Worm (Caenorhabditis elegans) whole organism, L3 larva: ENCODE results near the gene kvs-1.

ENCODE experiments used
- R02D3.7 ChIP-seq: fragments of 150-350 bp; optimal IDR thresholded peaks from 2 replicates; lab custom pipeline; 2014; ENCODE audit warnings: missing biosample characterization, missing genetic modification characterization
- ZK546.5 ChIP-seq: sonication (generic microtip); optimal IDR thresholded peaks from 2 replicates; lab custom pipeline; 2017; ENCODE audit warnings: missing biosample characterization, missing genetic modification characterization
- aly-2 ChIP-seq: fragments of 150-350 bp; optimal IDR thresholded peaks from 2 replicates; lab custom pipeline; 2014; ENCODE audit warnings: missing biosample characterization, missing genetic modification characterization
- ceh-16 ChIP-seq: sonication (generic microtip); optimal IDR thresholded peaks from 2 replicates; lab custom pipeline; 2017; ENCODE audit warnings: missing biosample characterization, missing genetic modification characterization
- ceh-28 ChIP-seq: fragments of 150-350 bp; optimal IDR thresholded peaks from 2 replicates; lab custom pipeline; 2014; ENCODE audit warnings: missing biosample characterization, missing genetic modification reagents, missing genetic modification characterization
- ceh-82 ChIP-seq: fragments of 150-350 bp; optimal IDR thresholded peaks from 2 replicates; lab custom pipeline; 2014; ENCODE audit warnings: missing biosample characterization, missing genetic modification characterization
- ceh-9 ChIP-seq: sonication (generic microtip); optimal IDR thresholded peaks from 2 replicates; lab custom pipeline; 2018; ENCODE audit warnings: missing biosample characterization, missing genetic modification characterization
- daf-12 ChIP-seq: fragments of 150-350 bp; optimal IDR thresholded peaks from 2 replicates; lab custom pipeline; 2014; ENCODE audit warnings: missing biosample characterization, missing genetic modification reagents, missing genetic modification characterization
- egl-27 ChIP-seq: sonication (generic microtip); optimal IDR thresholded peaks from 4 replicates; lab custom pipeline; 2017; ENCODE audit warnings: missing biosample characterization, missing genetic modification reagents, missing genetic modification characterization
- egl-5 ChIP-seq: fragments of 150-350 bp; optimal IDR thresholded peaks from 2 replicates; lab custom pipeline; 2017; ENCODE audit warnings: missing biosample characterization, missing genetic modification reagents, missing genetic modification characterization, inconsistent platforms
- elt-1 ChIP-seq: fragments of 150-350 bp; optimal IDR thresholded peaks from 2 replicates; lab custom pipeline; 2014; ENCODE audit warnings: missing biosample characterization, missing genetic modification characterization
- elt-2 ChIP-seq: sonication (generic microtip); optimal IDR thresholded peaks from 2 replicates; lab custom pipeline; 2016; ENCODE audit warnings: missing genetic modification reagents, mild to moderate bottlenecking, missing genetic modification characterization, missing compliant biosample characterization
- elt-3 ChIP-seq, 3 experiments: fragments of 150-350 bp in 1 of 3; sonication (generic microtip) in 2 of 3; optimal IDR thresholded peaks; 2 replicates in 2 of 3; 4 replicates in 1 of 3; lab custom pipeline; 2014 to 2017; ENCODE audit warnings: missing biosample characterization in 3 of 3, missing genetic modification characterization in 3 of 3
- fkh-10 ChIP-seq: sonication (generic microtip); optimal IDR thresholded peaks from 2 replicates; lab custom pipeline; 2017; ENCODE audit warnings: missing biosample characterization, missing genetic modification reagents, missing genetic modification characterization
- fkh-2 ChIP-seq: fragments of 150-350 bp; optimal IDR thresholded peaks from 2 replicates; lab custom pipeline; 2014; ENCODE audit warnings: missing biosample characterization, missing genetic modification reagents, missing genetic modification characterization
- fos-1 ChIP-seq: fragments of 150-350 bp; optimal IDR thresholded peaks from 2 replicates; lab custom pipeline; 2014; ENCODE audit warnings: missing biosample characterization, missing genetic modification characterization
- hmg-11 ChIP-seq: sonication (generic microtip); optimal IDR thresholded peaks from 2 replicates; lab custom pipeline; 2016; ENCODE audit warnings: missing genetic modification characterization, missing compliant biosample characterization
- jun-1 ChIP-seq: fragments of 150-350 bp; optimal IDR thresholded peaks from 2 replicates; lab custom pipeline; 2014; ENCODE audit warnings: missing biosample characterization, missing genetic modification reagents, missing genetic modification characterization
- lin-15B ChIP-seq: fragments of 150-350 bp; optimal IDR thresholded peaks from 2 replicates; lab custom pipeline; 2014; ENCODE audit warnings: missing biosample characterization, missing genetic modification characterization
- lin-39 ChIP-seq: fragments of 150-350 bp; optimal IDR thresholded peaks from 2 replicates; lab custom pipeline; 2018; ENCODE audit warnings: missing biosample characterization, missing genetic modification reagents, missing genetic modification characterization
- lsy-12 ChIP-seq: sonication (generic microtip); optimal IDR thresholded peaks from 2 replicates; lab custom pipeline; 2016; ENCODE audit warnings: mild to moderate bottlenecking, missing genetic modification characterization, missing compliant biosample characterization
- mdl-1 ChIP-seq: fragments of 150-350 bp; optimal IDR thresholded peaks from 2 replicates; lab custom pipeline; 2014; ENCODE audit warnings: missing biosample characterization, missing genetic modification characterization
- nfya-1 ChIP-seq: sonication (generic microtip); optimal IDR thresholded peaks from 2 replicates; lab custom pipeline; 2017; ENCODE audit warnings: missing genetic modification characterization, mild to moderate bottlenecking, missing compliant biosample characterization, antibody characterized with exemption, moderate library complexity; ENCODE audit not compliant: insufficient read depth
- nhr-11 ChIP-seq: fragments of 150-350 bp; optimal IDR thresholded peaks from 2 replicates; lab custom pipeline; 2014; ENCODE audit warnings: missing biosample characterization, missing genetic modification characterization
- nhr-12 ChIP-seq: fragments of 150-350 bp; optimal IDR thresholded peaks from 2 replicates; lab custom pipeline; 2014; ENCODE audit warnings: missing biosample characterization, missing genetic modification characterization
- nhr-23 ChIP-seq: fragments of 150-350 bp; optimal IDR thresholded peaks from 2 replicates; lab custom pipeline; 2014; ENCODE audit warnings: missing biosample characterization, missing genetic modification reagents, missing genetic modification characterization
- nhr-237 ChIP-seq: fragments of 150-350 bp; optimal IDR thresholded peaks from 2 replicates; lab custom pipeline; 2014; ENCODE audit warnings: missing biosample characterization, missing genetic modification characterization
- nhr-25 ChIP-seq: sonication (generic microtip); optimal IDR thresholded peaks from 2 replicates; lab custom pipeline; 2017; ENCODE audit warnings: missing biosample characterization, missing genetic modification characterization
- nhr-28 ChIP-seq: fragments of 150-350 bp; optimal IDR thresholded peaks from 2 replicates; lab custom pipeline; 2014; ENCODE audit warnings: missing biosample characterization, missing genetic modification characterization
- nhr-67 ChIP-seq: fragments of 150-350 bp; optimal IDR thresholded peaks from 2 replicates; lab custom pipeline; 2014; ENCODE audit warnings: missing biosample characterization, missing genetic modification characterization
- nhr-76 ChIP-seq: fragments of 150-350 bp; sonication (generic microtip); optimal IDR thresholded peaks from 5 replicates; lab custom pipeline; 2014; ENCODE audit warnings: missing biosample characterization, missing genetic modification characterization
- nhr-77 ChIP-seq: fragments of 150-350 bp; optimal IDR thresholded peaks from 2 replicates; lab custom pipeline; 2014; ENCODE audit warnings: missing biosample characterization, missing genetic modification characterization
- pha-4 ChIP-seq: fragments of 150-350 bp; optimal IDR thresholded peaks from 2 replicates; lab custom pipeline; 2014; ENCODE audit warnings: missing biosample characterization, missing genetic modification reagents, missing genetic modification characterization
- pqm-1 ChIP-seq: fragments of 150-350 bp; optimal IDR thresholded peaks from 2 replicates; lab custom pipeline; 2017; ENCODE audit warnings: missing biosample characterization, missing genetic modification characterization, inconsistent platforms
- sea-2 ChIP-seq: fragments of 150-350 bp; sonication (generic microtip); optimal IDR thresholded peaks from 4 replicates; lab custom pipeline; 2014; ENCODE audit warnings: missing biosample characterization, missing genetic modification reagents, missing genetic modification characterization
- skn-1 ChIP-seq: fragments of 150-350 bp; optimal IDR thresholded peaks from 2 replicates; lab custom pipeline; 2014; ENCODE audit warnings: missing biosample characterization, missing genetic modification characterization
- snpc-4 ChIP-seq: fragments of 150-350 bp; optimal IDR thresholded peaks from 2 replicates; lab custom pipeline; 2014; ENCODE audit warnings: missing biosample characterization, missing genetic modification characterization
- tbx-2 ChIP-seq: sonication (generic microtip); optimal IDR thresholded peaks from 2 replicates; lab custom pipeline; 2016; ENCODE audit warnings: mild to moderate bottlenecking, missing genetic modification characterization, missing compliant biosample characterization
- unc-39 ChIP-seq: sonication (generic microtip); optimal IDR thresholded peaks from 4 replicates; lab custom pipeline; 2017; ENCODE audit warnings: missing biosample characterization, missing genetic modification characterization
- unc-62 ChIP-seq: fragments of 150-350 bp; sonication (generic microtip); optimal IDR thresholded peaks from 4 replicates; lab custom pipeline; 2014; ENCODE audit warnings: missing biosample characterization, missing genetic modification reagents, missing genetic modification characterization
- zag-1 ChIP-seq: fragments of 150-350 bp; optimal IDR thresholded peaks from 2 replicates; lab custom pipeline; 2014; ENCODE audit warnings: missing biosample characterization, missing genetic modification characterization
- ztf-11 ChIP-seq: fragments of 150-350 bp; optimal IDR thresholded peaks from 2 replicates; lab custom pipeline; 2014; ENCODE audit warnings: missing biosample characterization, missing genetic modification characterization
- ztf-4 ChIP-seq: fragments of 150-350 bp; optimal IDR thresholded peaks from 2 replicates; lab custom pipeline; 2014; ENCODE audit warnings: missing biosample characterization, missing genetic modification characterization

kvs-1 gene

DNA sequence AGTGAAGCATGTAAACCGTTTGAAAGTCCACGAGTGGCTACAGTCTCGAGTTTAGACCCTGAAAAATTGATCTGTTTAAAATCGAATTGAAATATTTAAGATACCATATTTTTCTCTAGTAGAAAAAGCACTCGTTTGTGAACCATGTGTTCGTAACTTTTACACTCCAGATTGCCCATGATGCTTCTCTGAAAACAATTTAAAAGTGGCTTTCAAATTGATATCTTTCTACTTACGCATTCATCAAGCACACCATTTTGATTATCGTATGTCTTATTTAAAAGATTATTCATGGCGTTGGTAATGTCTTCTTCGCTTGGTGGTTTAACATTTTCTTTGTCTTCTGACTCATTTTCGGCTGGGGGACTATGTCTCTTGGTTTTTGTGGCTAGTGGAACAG lies 26.6 kb upstream of the kvs-1 start:
- TF ChIP-seq fkh-10 (GFP tag; lab: Kevin White, UChicago), result no peak
- no peak for TF ChIP-seq ceh-28 (tag; lab: Kevin White, UChicago)
- no peak for TF ChIP-seq nhr-28 (tag; lab: Kevin White, UChicago)
- TF ChIP-seq ceh-82 (tag; lab: Kevin White, UChicago), result no peak
- TF ChIP-seq elt-3 (tag; optimal IDR thresholded peaks at IDR 0.05; lab: Kevin White, UChicago), result no peak
- TF ChIP-seq R02D3.7 (tag; lab: Kevin White, UChicago), result no peak
- TF ChIP-seq sea-2 (GFP tag; lab: Kevin White, UChicago), result no peak
- no peak for TF ChIP-seq lsy-12 (tag; lab: Kevin White, UChicago)
- TF ChIP-seq skn-1 (tag; lab: Kevin White, UChicago), result no peak
- no peak for TF ChIP-seq unc-62 (GFP tag; lab: Kevin White, UChicago)
- TF ChIP-seq tbx-2 (tag; lab: Kevin White, UChicago), result no peak
- TF ChIP-seq nhr-11 (tag; lab: Kevin White, UChicago), result no peak
- TF ChIP-seq mdl-1 (tag; lab: Kevin White, UChicago), result no peak
- no peak for TF ChIP-seq nfya-1 (tag; lab: Kevin White, UChicago)
- TF ChIP-seq daf-12 (tag; lab: Kevin White, UChicago), result no peak
- TF ChIP-seq elt-2 (tag; lab: Kevin White, UChicago), result no peak

- no peak for TF ChIP-seq jun-1 (tag; lab: Kevin White, UChicago)
- no peak for TF ChIP-seq egl-27 (tag; lab: Kevin White, UChicago)
- no peak for TF ChIP-seq ztf-4 (tag; lab: Kevin White, UChicago)
- no peak for TF ChIP-seq lin-39 (tag; lab: Kevin White, UChicago)
- TF ChIP-seq ceh-16 (tag; lab: Kevin White, UChicago), result no peak
- no peak for TF ChIP-seq egl-5 (tag; lab: Kevin White, UChicago)
- no peak for TF ChIP-seq elt-1 (tag; lab: Kevin White, UChicago)
- no peak for TF ChIP-seq elt-2 (tag; lab: Kevin White, UChicago)
- TF ChIP-seq aly-2 (tag; lab: Kevin White, UChicago), result no peak
Measured at ce11 chrX:7727601-7728000, 20.7 kb upstream of the kvs-1 start, which contains the start of gene vit-1. Gene vit-1 (plus strand): TSS chrX:7727889.

DNA sequence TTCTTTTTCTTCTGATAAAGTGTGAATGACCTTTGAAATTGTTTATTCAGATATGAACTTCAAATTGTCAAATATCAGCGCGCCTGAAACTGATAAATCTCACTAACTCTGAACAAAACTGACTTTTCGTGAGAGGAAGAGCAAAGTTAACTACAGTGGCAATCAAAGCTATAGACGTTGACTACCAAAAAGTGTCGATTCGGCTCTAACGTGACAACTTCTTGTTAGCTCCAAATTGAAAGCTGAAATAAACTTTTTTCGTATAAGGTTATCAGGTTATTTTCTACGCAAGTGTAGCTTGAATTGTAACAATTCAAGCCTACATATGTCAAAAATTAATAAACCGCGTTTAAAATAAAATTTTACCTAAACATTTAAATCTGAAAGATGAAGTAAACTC lies 19.4 kb upstream of the kvs-1 start:
- TF ChIP-seq fos-1 (tag; lab: Kevin White, UChicago) (no peak), R02D3.7 (tag; lab: Kevin White, UChicago) (no peak), daf-12 (tag; lab: Kevin White, UChicago) (no peak), aly-2 (tag; lab: Kevin White, UChicago) (no peak), ceh-82 (tag; lab: Kevin White, UChicago) (no peak), nhr-28 (tag; lab: Kevin White, UChicago) (no peak), fkh-2 (tag; lab: Kevin White, UChicago) (no peak), nhr-237 (no peak), sea-2 (GFP tag; lab: Kevin White, UChicago) (no peak), ztf-4 (tag; lab: Kevin White, UChicago) (no peak), unc-39 (no peak), hmg-11 (tag; lab: Kevin White, UChicago) (no peak), nhr-76 (tag; lab: Kevin White, UChicago) (no peak), nhr-23 (tag; lab: Kevin White, UChicago) (no peak), elt-1 (tag; lab: Kevin White, UChicago) (no peak)

DNA sequence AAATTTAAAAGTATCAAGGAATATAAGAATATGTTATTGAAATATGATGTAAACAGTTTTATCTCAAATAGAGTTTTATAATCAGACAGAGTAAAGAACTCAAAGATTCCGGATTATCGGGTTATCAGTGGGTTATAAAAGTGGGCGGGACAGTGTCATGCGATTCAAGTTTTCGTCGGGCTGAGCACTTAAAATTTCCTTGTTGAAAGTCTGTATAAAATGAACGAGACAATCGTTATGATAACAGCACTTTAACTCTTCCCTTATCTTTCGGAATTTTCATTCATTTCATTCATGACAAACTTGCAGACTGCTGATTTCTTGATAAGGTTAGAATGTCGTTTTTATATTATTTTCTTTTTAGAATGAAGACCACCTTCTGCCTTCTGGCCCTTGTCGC lies 18.7 kb upstream of the kvs-1 start, which contains the start of gene spp-14:
Gene spp-14 (plus strand): TSS at position 365 of the 400 bp plus-strand sequence.
- TF ChIP-seq zag-1 (tag; lab: Kevin White, UChicago) (no peak), tbx-2 (tag; lab: Kevin White, UChicago) (no peak), elt-2 (tag; lab: Kevin White, UChicago) (peak; percentile 99), nhr-12 (tag; lab: Kevin White, UChicago) (no peak), ceh-28 (tag; lab: Kevin White, UChicago) (no peak), lin-39 (tag; lab: Kevin White, UChicago) (no peak), nhr-25 (tag; lab: Kevin White, UChicago) (no peak), fkh-10 (GFP tag; lab: Kevin White, UChicago) (no peak), fkh-2 (tag; lab: Kevin White, UChicago) (no peak), sea-2 (GFP tag; lab: Kevin White, UChicago) (no peak), R02D3.7 (tag; lab: Kevin White, UChicago) (no peak), lsy-12 (tag; lab: Kevin White, UChicago) (no peak), egl-5 (tag; lab: Kevin White, UChicago) (no peak), unc-62 (GFP tag; lab: Kevin White, UChicago) (no peak), nhr-11 (tag; lab: Kevin White, UChicago) (no peak), pha-4 (peak; percentile 20), snpc-4 (tag; lab: Kevin White, UChicago) (no peak), ceh-82 (tag; lab: Kevin White, UChicago) (no peak), nhr-77 (tag; lab: Kevin White, UChicago) (no peak), mdl-1 (tag; lab: Kevin White, UChicago) (no peak), fos-1 (tag; lab: Kevin White, UChicago) (no peak), nhr-67 (tag; lab: Kevin White, UChicago) (no peak), pqm-1 (tag; lab: Kevin White, UChicago) (peak; percentile 97), lin-15B (no peak), ztf-11 (tag; lab: Kevin White, UChicago) (no peak), jun-1 (tag; lab: Kevin White, UChicago) (peak; percentile 77), ZK546.5 (tag; lab: Kevin White, UChicago) (no peak), egl-27 (tag; lab: Kevin White, UChicago) (no peak), nfya-1 (tag; lab: Kevin White, UChicago) (no peak), unc-39 (no peak), nhr-28 (tag; lab: Kevin White, UChicago) (no peak), elt-1 (tag; lab: Kevin White, UChicago) (no peak), skn-1 (tag; lab: Kevin White, UChicago) (peak; percentile 22), ceh-9 (tag; lab: Kevin White, UChicago) (no peak)
